Worm (Caenorhabditis elegans): ENCODE measurements around the gene Y44A6B.3.
A peak's percentile ranks its signal among the peaks of the same experiment; 100 is the strongest.

The Y44A6B.3 gene

DNA sequence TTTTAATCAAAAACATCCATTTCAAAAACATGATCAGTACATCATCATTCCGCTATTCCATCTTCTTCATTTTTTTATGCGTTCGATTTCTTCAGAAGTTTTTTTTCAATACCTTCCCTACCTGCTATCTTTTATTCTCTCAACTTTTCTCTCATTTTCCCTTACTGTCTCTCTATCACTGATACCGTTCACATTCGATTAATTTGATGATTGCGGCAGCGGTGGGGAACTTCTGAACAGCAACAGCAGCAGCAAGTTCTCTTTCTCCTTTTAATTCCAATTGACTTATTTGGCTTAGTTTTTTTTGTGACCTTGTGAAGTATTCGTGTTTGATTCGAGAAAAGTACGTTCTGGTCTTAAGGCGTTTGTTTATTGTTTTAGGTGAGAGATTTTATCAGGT, 10.6 kb upstream of the Y44A6B.3 start:
- TF ChIP-seq ets-4 (tag; optimal IDR thresholded peaks at IDR 0.05): no peak
- TF ChIP-seq ceh-30 (tag; optimal IDR thresholded peaks at IDR 0.05): no peak
- TF ChIP-seq ceh-9 (tag; optimal IDR thresholded peaks at IDR 0.05): no peak
- TF ChIP-seq odd-2 (tag; optimal IDR thresholded peaks at IDR 0.05): no peak
- TF ChIP-seq fkh-6 (tag; optimal IDR thresholded peaks at IDR 0.05): no peak
- TF ChIP-seq pqm-1 (tag; optimal IDR thresholded peaks at IDR 0.05): no peak
- TF ChIP-seq che-1 (tag; optimal IDR thresholded peaks at IDR 0.05): no peak
- no peak for TF ChIP-seq pag-3 (tag; optimal IDR thresholded peaks at IDR 0.05; ENCODE audit: borderline replicate concordance)
- no peak for TF ChIP-seq C38D4.7 (GFP tag; optimal IDR thresholded peaks at IDR 0.05)
- no peak for TF ChIP-seq ceh-14 (tag; optimal IDR thresholded peaks at IDR 0.05)
- TF ChIP-seq nfya-1 (tag; optimal IDR thresholded peaks at IDR 0.05): no peak
- TF ChIP-seq ceh-2 (tag; optimal IDR thresholded peaks at IDR 0.05): no peak
- TF ChIP-seq dve-1 (tag; optimal IDR thresholded peaks at IDR 0.05): no peak
- TF ChIP-seq ceh-18 (tag; optimal IDR thresholded peaks at IDR 0.05): no peak
- no peak for TF ChIP-seq hlh-15 (tag; optimal IDR thresholded peaks at IDR 0.05)
- no peak for TF ChIP-seq C08G9.2 (tag; optimal IDR thresholded peaks at IDR 0.05)
- TF ChIP-seq ceh-19 (GFP tag; optimal IDR thresholded peaks at IDR 0.05): no peak
- TF ChIP-seq rnt-1 (tag; optimal IDR thresholded peaks at IDR 0.05): no peak
- TF ChIP-seq pha-4 (tag; optimal IDR thresholded peaks at IDR 0.05): no peak

DNA sequence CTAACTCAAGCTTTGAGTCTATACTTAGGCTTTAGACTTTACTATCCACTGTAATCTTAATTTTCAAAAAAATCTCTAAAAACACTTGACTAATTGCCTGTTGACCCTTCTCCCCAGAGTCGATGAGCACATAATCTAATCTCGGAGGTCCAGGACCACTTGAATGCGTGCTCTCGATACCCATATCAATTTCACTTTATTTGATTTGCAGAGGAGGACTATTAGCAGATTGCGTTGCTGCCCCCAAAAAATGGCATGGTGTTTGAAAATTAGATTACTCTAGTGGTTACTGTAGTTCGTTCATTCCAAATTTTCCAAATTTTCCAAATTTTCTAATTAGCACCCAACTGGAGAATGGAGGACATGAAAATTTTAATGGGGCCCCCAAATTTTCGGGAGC, 7.2 kb upstream of the Y44A6B.3 start:
- TF ChIP-seq unc-42 (tag; optimal IDR thresholded peaks at IDR 0.05): peak; percentile 53
- TF ChIP-seq ceh-22 (tag; optimal IDR thresholded peaks at IDR 0.05): no peak

DNA sequence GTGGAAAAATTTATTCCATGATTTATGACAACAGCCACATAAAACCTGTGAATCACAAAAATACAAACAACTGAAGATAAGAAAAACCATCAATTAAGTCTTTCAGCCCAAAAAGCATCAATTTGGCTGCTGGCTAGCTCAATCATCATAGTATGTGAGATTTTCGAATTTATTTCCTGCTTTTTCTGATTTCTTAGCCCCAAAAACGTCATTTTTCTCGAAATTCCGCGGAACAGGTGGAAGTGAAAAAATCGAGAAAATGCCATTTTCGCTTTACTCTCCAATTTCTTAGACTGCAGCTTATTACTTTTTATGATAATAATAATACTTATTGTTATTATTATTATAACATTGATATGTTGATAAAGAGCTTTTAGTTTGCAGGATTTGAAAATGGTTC, 3.7 kb upstream of the Y44A6B.3 start, which contains the start of gene srxa-15:
Gene srxa-15 (plus strand): TSS at position 301 of the 400 bp plus-strand sequence.
- TF ChIP-seq hlh-6 (tag; optimal IDR thresholded peaks at IDR 0.05) (no peak), tbx-2 (tag; optimal IDR thresholded peaks at IDR 0.05) (no peak), pqm-1 (tag; optimal IDR thresholded peaks at IDR 0.05) (no peak), C08G9.2 (tag; optimal IDR thresholded peaks at IDR 0.05) (no peak), ceh-34 (tag; optimal IDR thresholded peaks at IDR 0.05) (no peak), K09A11.1 (tag; optimal IDR thresholded peaks at IDR 0.05; ENCODE audit: insufficient read depth) (no peak), ceh-24 (tag; optimal IDR thresholded peaks at IDR 0.05) (no peak), unc-42 (tag; optimal IDR thresholded peaks at IDR 0.05) (no peak), ceh-30 (tag; optimal IDR thresholded peaks at IDR 0.05) (no peak), ahr-1 (tag; optimal IDR thresholded peaks at IDR 0.05) (no peak), pat-9 (tag; optimal IDR thresholded peaks at IDR 0.05) (no peak), hlh-8 (tag; optimal IDR thresholded peaks at IDR 0.05) (no peak), syd-9 (tag; optimal IDR thresholded peaks at IDR 0.05) (no peak), pag-3 (tag; optimal IDR thresholded peaks at IDR 0.05; ENCODE audit: borderline replicate concordance) (no peak), ceh-45 (GFP tag; IDR thresholded peaks at IDR 0.05) (no peak), ceh-48 (tag; optimal IDR thresholded peaks at IDR 0.05) (no peak), elt-2 (tag; optimal IDR thresholded peaks at IDR 0.05) (no peak)

DNA sequence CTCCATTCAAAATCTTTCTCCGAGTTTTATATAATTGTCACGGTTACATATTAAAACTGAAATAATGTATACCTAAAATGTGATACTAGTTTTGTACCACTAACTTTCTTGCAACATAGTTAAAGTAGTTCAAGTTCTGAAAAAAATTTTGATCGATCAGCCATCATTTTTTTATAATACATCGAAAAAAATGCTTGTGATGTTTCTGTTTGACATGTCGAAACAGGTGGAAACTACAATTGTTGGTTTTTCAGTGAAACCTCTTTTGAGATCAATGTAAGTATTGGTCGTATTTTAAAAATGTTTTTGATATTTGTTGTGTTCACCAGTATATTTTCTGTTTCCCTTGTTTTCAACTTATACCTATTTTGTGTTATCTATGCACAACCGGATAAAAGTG, 1.1 kb upstream of the Y44A6B.3 start, which contains the start of gene srxa-14:
Gene srxa-14 (plus strand): TSS at position 301 of the 400 bp plus-strand sequence.
- TF ChIP-seq lin-11 (tag; optimal IDR thresholded peaks at IDR 0.05): no peak
- no peak for TF ChIP-seq ets-4 (tag; optimal IDR thresholded peaks at IDR 0.05)

DNA sequence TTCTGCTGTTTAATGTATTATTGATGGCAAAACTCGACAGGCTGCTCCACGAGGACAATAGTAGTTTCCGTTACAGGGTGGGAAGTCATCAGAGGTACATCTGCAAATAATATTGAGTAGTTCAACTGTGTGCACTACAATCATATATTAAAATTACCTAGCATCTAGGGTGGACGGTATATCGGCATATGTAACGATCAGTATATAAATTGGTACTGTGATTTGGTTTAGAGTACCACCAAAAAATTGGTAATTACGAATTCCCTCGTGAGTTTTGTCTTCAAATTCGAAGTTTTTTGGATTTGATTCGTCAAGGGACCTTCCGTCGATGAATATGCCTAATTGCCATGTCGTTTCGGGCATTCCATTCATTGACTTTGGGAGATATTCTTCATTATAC, 1.4 kb downstream of the Y44A6B.3 start, which contains the start of gene ttr-13:
Gene ttr-13 (minus strand): TSS at position 101 of the 400 bp plus-strand sequence.
- TF ChIP-seq dve-1 (tag; optimal IDR thresholded peaks at IDR 0.05): no peak
- no peak for TF ChIP-seq unc-42 (tag; optimal IDR thresholded peaks at IDR 0.05)
- TF ChIP-seq pqm-1 (tag; optimal IDR thresholded peaks at IDR 0.05): no peak
- TF ChIP-seq madf-2 (tag; optimal IDR thresholded peaks at IDR 0.05): no peak
- no peak for TF ChIP-seq odd-2 (tag; optimal IDR thresholded peaks at IDR 0.05)
- TF ChIP-seq pag-3 (tag; optimal IDR thresholded peaks at IDR 0.05; ENCODE audit: borderline replicate concordance): no peak
- no peak for TF ChIP-seq hlh-13 (GFP tag; optimal IDR thresholded peaks at IDR 0.05)
- no peak for TF ChIP-seq C08G9.2 (tag; optimal IDR thresholded peaks at IDR 0.05)
- TF ChIP-seq sox-2 (GFP tag; IDR thresholded peaks at IDR 0.05): no peak
- TF ChIP-seq Y22D7AL.16 (tag; optimal IDR thresholded peaks at IDR 0.05): no peak
- TF ChIP-seq ceh-34 (tag; optimal IDR thresholded peaks at IDR 0.05): no peak
- no peak for TF ChIP-seq fax-1 (tag; optimal IDR thresholded peaks at IDR 0.05)
- no peak for TF ChIP-seq ttx-3 (tag; optimal IDR thresholded peaks at IDR 0.05)
- TF ChIP-seq gmeb-2 (tag; optimal IDR thresholded peaks at IDR 0.05): no peak
- TF ChIP-seq pax-1 (tag; optimal IDR thresholded peaks at IDR 0.05): no peak
- TF ChIP-seq ceh-9 (tag; optimal IDR thresholded peaks at IDR 0.05): no peak
